Fruit fly (Drosophila melanogaster): ENCODE data around the gene NP15.6.

The NP15.6 gene

dm6 chr3R:18983614-18984185, 43.5 kb upstream of the NP15.6 start, which contains the start of the genes snRNP-U1-C and gukh (continued):
- peak; percentile 66 for TF ChIP-seq Max (GFP tag; optimal IDR thresholded peaks at IDR 0.05)
- TF ChIP-seq Ets65A (GFP tag): no peak
- TF ChIP-seq Ada2b (GFP tag; IDR thresholded peaks at IDR 0.05): peak; percentile 87
- peak; percentile 31 for TF ChIP-seq chn (GFP tag; optimal IDR thresholded peaks at IDR 0.05)
- TF ChIP-seq usp (GFP tag; optimal IDR thresholded peaks at IDR 0.05): no peak
- TF ChIP-seq Stat92E (GFP tag; optimal IDR thresholded peaks at IDR 0.05): peak in 1 of 3 experiments; percentile 70
- peak in 1 of 2 experiments; percentile 40 for TF ChIP-seq chif (GFP tag; optimal IDR thresholded peaks at IDR 0.05)
- peak; percentile 57; the same call in 2 of the 3 replicates for TF ChIP-seq Opbp (GFP tag; IDR thresholded peaks at IDR 0.05; ENCODE audit: partially characterized antibody)
- TF ChIP-seq CG13775 (GFP tag; optimal IDR thresholded peaks at IDR 0.05): peak; percentile 84
- TF ChIP-seq CG13624 (GFP tag; optimal IDR thresholded peaks at IDR 0.05): peak; percentile 39
- peak; percentile 70 for TF ChIP-seq Myb (GFP tag; optimal IDR thresholded peaks at IDR 0.05)
- no peak for TF ChIP-seq pum (GFP tag; optimal IDR thresholded peaks at IDR 0.05)
- peak in 1 of 2 experiments; percentile 71 for TF ChIP-seq insv (GFP tag; optimal IDR thresholded peaks at IDR 0.05)
- no peak; the same call in 1 of the 2 replicates for TF ChIP-seq ham (GFP tag; IDR thresholded peaks at IDR 0.05)
- TF ChIP-seq scrt (GFP tag; optimal IDR thresholded peaks at IDR 0.05): peak; percentile 53
- TF ChIP-seq NFAT (GFP tag; IDR thresholded peaks at IDR 0.05): peak; percentile 77
- peak; percentile 75 for TF ChIP-seq CG3281 (GFP tag; optimal IDR thresholded peaks at IDR 0.05)
- TF ChIP-seq CG10979 (tag; optimal IDR thresholded peaks at IDR 0.05): peak; percentile 65
- peak; percentile 97 for TF ChIP-seq gfzf (GFP tag; optimal IDR thresholded peaks at IDR 0.05)
- peak; percentile 86 for TF ChIP-seq Optix (GFP tag; IDR thresholded peaks at IDR 0.05)
- TF ChIP-seq gcm2 (GFP tag; optimal IDR thresholded peaks at IDR 0.05): peak; percentile 30
- TF ChIP-seq CG13296 (GFP tag; optimal IDR thresholded peaks at IDR 0.05): peak; percentile 74
- peak; percentile 87 for TF ChIP-seq Xbp1 (GFP tag; optimal IDR thresholded peaks at IDR 0.05)
- peak; percentile 54 for TF ChIP-seq CG17612 (GFP tag; IDR thresholded peaks at IDR 0.05)
- peak; percentile 85 for TF ChIP-seq CG11695 (GFP tag; IDR thresholded peaks at IDR 0.05)
- TF ChIP-seq zf30C (GFP tag; optimal IDR thresholded peaks at IDR 0.05): no peak
- TF ChIP-seq CG7745 (tag; optimal IDR thresholded peaks at IDR 0.05): no peak
- TF ChIP-seq esg (GFP tag; conservative IDR thresholded peaks at IDR 0.05): peak; percentile 82
- peak; percentile 26 for TF ChIP-seq ems (GFP tag; optimal IDR thresholded peaks at IDR 0.05)
- TF ChIP-seq CG1529 (GFP tag; optimal IDR thresholded peaks at IDR 0.05): peak; percentile 52
- peak; percentile 50; the same call in 1 of the 3 replicates for TF ChIP-seq H15 (GFP tag; IDR thresholded peaks at IDR 0.05)
- no peak for TF ChIP-seq CG12744 (GFP tag; optimal IDR thresholded peaks at IDR 0.05)
- peak; percentile 18 for TF ChIP-seq CG6854 (GFP tag; optimal IDR thresholded peaks at IDR 0.05)
- peak; percentile 94 for TF ChIP-seq CG9932 (GFP tag; IDR thresholded peaks at IDR 0.05)
- TF ChIP-seq Atf3 (GFP tag; optimal IDR thresholded peaks at IDR 0.05): peak; percentile 67
- peak in 1 of 2 experiments; percentile 46 for TF ChIP-seq Eip74EF (GFP tag; optimal IDR thresholded peaks at IDR 0.05)
- peak; percentile 80 for TF ChIP-seq sug (tag; optimal IDR thresholded peaks at IDR 0.05)
- TF ChIP-seq MTF-1 (GFP tag; optimal IDR thresholded peaks at IDR 0.05; ENCODE audit: borderline replicate concordance): no peak
- TF ChIP-seq exex (tag; optimal IDR thresholded peaks at IDR 0.05): peak; percentile 43
- TF ChIP-seq CG10274 (GFP tag; optimal IDR thresholded peaks at IDR 0.05): no peak
- peak; percentile 84 for TF ChIP-seq CG11085 (GFP tag; IDR thresholded peaks at IDR 0.05)
- TF ChIP-seq cad (GFP tag; optimal IDR thresholded peaks at IDR 0.05): no peak
- TF ChIP-seq lab (GFP tag; optimal IDR thresholded peaks at IDR 0.05): peak; percentile 88
- peak; percentile 80 for TF ChIP-seq CG17359 (tag; optimal IDR thresholded peaks at IDR 0.05)
- TF ChIP-seq CG7556 (GFP tag; optimal IDR thresholded peaks at IDR 0.05): peak; percentile 77
- peak; percentile 79 for TF ChIP-seq CG16779 (GFP tag; IDR thresholded peaks at IDR 0.05)
- peak; percentile 79 for TF ChIP-seq ind (GFP tag; optimal IDR thresholded peaks at IDR 0.05)
- peak; percentile 68 for TF ChIP-seq Hsf (GFP tag; optimal IDR thresholded peaks at IDR 0.05)
- TF ChIP-seq CG31388 (GFP tag; optimal IDR thresholded peaks at IDR 0.05): no peak
- TF ChIP-seq Mrtf (GFP tag; IDR thresholded peaks at IDR 0.05): peak; percentile 81

Data from whole organism, embryonic.